Fruit fly (Drosophila melanogaster) whole organism, embryonic: Measurements from ENCODE around the gene Glyat.

Experiments
- Awh ChIP-seq: fragments of 200-800 bp; sonication (Bioruptor generic); IDR thresholded peaks from 2 replicates; pipeline ENCODE4, ENCODE4 v1.3.6; 2022; ENCODE audit warnings: missing biosample characterization, missing genetic modification characterization
- B-H2 ChIP-seq: fragments of 200-800 bp; sonication (Bioruptor generic); optimal IDR thresholded peaks from 2 replicates; lab custom pipeline; 2018; ENCODE audit warnings: missing biosample characterization, mild to moderate bottlenecking, missing genetic modification characterization
- Blimp-1 ChIP-seq: fragments of 200-800 bp; sonication (Bioruptor generic); optimal IDR thresholded peaks from 3 replicates; lab custom pipeline; 2018; ENCODE audit warnings: missing biosample characterization, missing genetic modification characterization, mild to moderate bottlenecking, moderate library complexity, missing genetic modification reagents
- BtbVII ChIP-seq: fragments of 200-800 bp; sonication (Bioruptor generic); optimal IDR thresholded peaks from 3 replicates; lab custom pipeline; 2017; ENCODE audit warnings: missing biosample characterization, mild to moderate bottlenecking, missing genetic modification characterization
- Bteb2 ChIP-seq: fragments of 200-800 bp; sonication (Bioruptor generic); optimal IDR thresholded peaks from 2 replicates; lab custom pipeline; 2016; ENCODE audit warnings: missing biosample characterization, missing genetic modification characterization
- CG10147 ChIP-seq: fragments of 200-800 bp; sonication (Bioruptor generic); optimal IDR thresholded peaks from 2 replicates; lab custom pipeline; 2019; ENCODE audit warnings: missing biosample characterization, mild to moderate bottlenecking, missing genetic modification characterization, moderate library complexity
- CG11093 ChIP-seq: fragments of 200-800 bp; sonication (Bioruptor generic); IDR thresholded peaks from 3 replicates; pipeline ENCODE4 v1.3.6; 2022; ENCODE audit warnings: missing biosample characterization, missing genetic modification characterization
- CG12391 ChIP-seq: fragments of 200-800 bp; sonication (Bioruptor generic); optimal IDR thresholded peaks from 3 replicates; lab custom pipeline; 2018; ENCODE audit warnings: missing biosample characterization, mild to moderate bottlenecking, missing genetic modification characterization, moderate library complexity
- CG13296 ChIP-seq: fragments of 200-800 bp; sonication (Bioruptor generic); optimal IDR thresholded peaks from 3 replicates; lab custom pipeline; 2018; ENCODE audit warnings: missing biosample characterization, mild to moderate bottlenecking, missing genetic modification characterization
- CG17328 ChIP-seq: fragments of 200-800 bp; sonication (Bioruptor generic); IDR thresholded peaks from 2 replicates; pipeline ENCODE4 v1.3.6; 2022; ENCODE audit warnings: missing biosample characterization, missing genetic modification characterization
- CG1832 ChIP-seq: fragments of 200-800 bp; sonication (Bioruptor generic); optimal IDR thresholded peaks from 2 replicates; lab custom pipeline; 2017; ENCODE audit warnings: missing biosample characterization, mild to moderate bottlenecking, missing genetic modification characterization, inconsistent platforms
- CG18764 ChIP-seq: fragments of 200-800 bp; sonication (Bioruptor generic); optimal IDR thresholded peaks from 3 replicates; lab custom pipeline; 2016; ENCODE audit warnings: missing biosample characterization, missing genetic modification characterization
- CG30020 ChIP-seq: fragments of 200-800 bp; optimal IDR thresholded peaks from 2 replicates; lab custom pipeline; 2019; ENCODE audit warnings: missing biosample characterization, mild to moderate bottlenecking, missing genetic modification characterization, moderate library complexity
- CG30431 ChIP-seq: fragments of 200-800 bp; sonication (Bioruptor generic); optimal IDR thresholded peaks from 2 replicates; lab custom pipeline; 2017; ENCODE audit warnings: missing biosample characterization, missing genetic modification characterization
- CG31441 ChIP-seq: fragments of 200-800 bp; sonication (Bioruptor generic); IDR thresholded peaks from 2 replicates; pipeline ENCODE4 v1.3.6; 2022; ENCODE audit warnings: missing biosample characterization, missing genetic modification characterization
- CG42726 ChIP-seq: fragments of 200-800 bp; sonication (Bioruptor generic); IDR thresholded peaks from 2 replicates; pipeline ENCODE4 v1.3.6; 2022; ENCODE audit warnings: missing biosample characterization, missing genetic modification characterization; ENCODE audit not compliant: partially characterized antibody
- CG4404 ChIP-seq: fragments of 200-800 bp; sonication (Bioruptor generic); IDR thresholded peaks from 2 replicates; pipeline ENCODE4 v1.3.6; 2022; ENCODE audit warnings: missing biosample characterization, missing genetic modification characterization
- CG4854 ChIP-seq: fragments of 200-800 bp; sonication (Bioruptor generic); optimal IDR thresholded peaks from 2 replicates; lab custom pipeline; 2016; ENCODE audit warnings: missing biosample characterization, missing genetic modification characterization, inconsistent platforms
- CG5953 ChIP-seq: fragments of 200-800 bp; sonication (Bioruptor generic); IDR thresholded peaks from 2 replicates; pipeline ENCODE4 v1.3.6; 2022; ENCODE audit warnings: missing biosample characterization, missing genetic modification characterization
- CG6254 ChIP-seq: fragments of 200-800 bp; sonication (Bioruptor generic); optimal IDR thresholded peaks from 3 replicates; lab custom pipeline; 2017; ENCODE audit warnings: mild to moderate bottlenecking, missing biosample characterization, missing genetic modification reagents, missing genetic modification characterization
- CG6272 ChIP-seq: fragments of 200-800 bp; sonication (Bioruptor generic); IDR thresholded peaks from 2 replicates; pipeline ENCODE4 v1.3.6; 2022; ENCODE audit warnings: missing biosample characterization, missing genetic modification characterization
- CG6689 ChIP-seq: fragments of 200-800 bp; sonication (Bioruptor generic); IDR thresholded peaks from 2 replicates; pipeline ENCODE4 v1.3.6; 2022; ENCODE audit warnings: missing biosample characterization, missing genetic modification characterization
- CG6791 ChIP-seq: fragments of 200-800 bp; sonication (Bioruptor generic); IDR thresholded peaks from 3 replicates; pipeline ENCODE4 v1.3.6; 2022; ENCODE audit warnings: missing biosample characterization, missing genetic modification characterization; ENCODE audit not compliant: partially characterized antibody
- CG8388 ChIP-seq: fragments of 200-800 bp; sonication (Bioruptor generic); optimal IDR thresholded peaks from 2 replicates; lab custom pipeline; 2019; ENCODE audit warnings: missing biosample characterization, mild to moderate bottlenecking, missing genetic modification characterization, moderate library complexity
- CG9727 ChIP-seq: fragments of 200-800 bp; sonication (Bioruptor generic); optimal IDR thresholded peaks from 3 replicates; lab custom pipeline; 2017; ENCODE audit warnings: missing biosample characterization, mild to moderate bottlenecking, missing genetic modification characterization
- CG9797 ChIP-seq: fragments of 200-800 bp; sonication (Bioruptor generic); optimal IDR thresholded peaks from 3 replicates; lab custom pipeline; 2018; ENCODE audit warnings: missing biosample characterization, mild to moderate bottlenecking, missing genetic modification characterization
- CTCF ChIP-seq: fragments of 200-800 bp; sonication (Bioruptor generic); optimal IDR thresholded peaks from 2 replicates; lab custom pipeline; 2017; ENCODE audit warnings: missing biosample characterization, mild to moderate bottlenecking, missing genetic modification characterization, moderate library complexity
- Chrac-16 ChIP-seq: fragments of 200-800 bp; sonication (Bioruptor generic); optimal IDR thresholded peaks from 3 replicates; lab custom pipeline; 2016; ENCODE audit warnings: missing biosample characterization, missing genetic modification characterization
- Dip2 ChIP-seq: fragments of 200-800 bp; sonication (Bioruptor generic); IDR thresholded peaks from 2 replicates; pipeline ENCODE4 v1.3.6; 2022; ENCODE audit warnings: missing biosample characterization, missing genetic modification characterization
- Gug ChIP-seq: fragments of 200-800 bp; sonication (Bioruptor generic); IDR thresholded peaks from 4 replicates; pipeline ENCODE4 v1.3.6; 2022; ENCODE audit warnings: missing biosample characterization, missing genetic modification characterization
- Hr78 ChIP-seq, 2 experiments: fragments of 200-800 bp in 1 of 2; fragments of >200 bp in 1 of 2; sonication (Bioruptor generic) in 1 of 2; optimal IDR thresholded peaks; 2 replicates each; lab custom pipeline; 2017 to 2019; ENCODE audit warnings: missing biosample characterization in 2 of 2, missing genetic modification characterization in 2 of 2, mild to moderate bottlenecking in 1 of 2, moderate library complexity in 1 of 2
- Hsf ChIP-seq: fragments of 200-800 bp; sonication (Bioruptor generic); optimal IDR thresholded peaks from 3 replicates; lab custom pipeline; 2016; ENCODE audit warnings: missing biosample characterization, missing genetic modification characterization
- MESR4 ChIP-seq: fragments of 200-800 bp; sonication (Bioruptor generic); optimal IDR thresholded peaks from 2 replicates; lab custom pipeline; 2018; ENCODE audit warnings: missing biosample characterization, mild to moderate bottlenecking, missing genetic modification characterization, moderate library complexity
- Mes4 ChIP-seq: fragments of 200-800 bp; sonication (Bioruptor generic); optimal IDR thresholded peaks from 2 replicates; lab custom pipeline; 2016; ENCODE audit warnings: missing biosample characterization, missing genetic modification characterization
- NFAT ChIP-seq: fragments of 200-800 bp; sonication (Bioruptor generic); IDR thresholded peaks from 2 replicates; pipeline ENCODE4 v1.3.6; 2022; ENCODE audit warnings: missing biosample characterization, missing genetic modification characterization
- NK7.1 ChIP-seq: fragments of 200-800 bp; sonication (Bioruptor generic); optimal IDR thresholded peaks from 3 replicates; lab custom pipeline; 2016; ENCODE audit warnings: missing biosample characterization, missing genetic modification characterization
- Ravus ChIP-seq: fragments of 200-800 bp; sonication (Bioruptor generic); IDR thresholded peaks from 2 replicates; pipeline ENCODE4 v1.3.6; 2022; ENCODE audit warnings: missing biosample characterization, missing genetic modification characterization
- Sry-δ ChIP-seq: fragments of 200-800 bp; sonication (Bioruptor generic); optimal IDR thresholded peaks from 2 replicates; lab custom pipeline; 2016; ENCODE audit warnings: missing biosample characterization, missing genetic modification characterization
- Xbp1 ChIP-seq: fragments of 200-800 bp; sonication (Bioruptor generic); optimal IDR thresholded peaks from 3 replicates; lab custom pipeline; 2016; ENCODE audit warnings: missing biosample characterization, mild to moderate bottlenecking, missing genetic modification characterization
- abd-A ChIP-seq: fragments of 200-800 bp; sonication (Bioruptor generic); optimal IDR thresholded peaks from 3 replicates; lab custom pipeline; 2019; ENCODE audit warnings: missing biosample characterization, mild to moderate bottlenecking, missing genetic modification characterization, moderate library complexity
- bigmax ChIP-seq: fragments of 200-800 bp; sonication (Bioruptor generic); optimal IDR thresholded peaks from 2 replicates; lab custom pipeline; 2018; ENCODE audit warnings: missing biosample characterization, mild to moderate bottlenecking, missing genetic modification characterization
- cas ChIP-seq: fragments of 200-800 bp; sonication (Bioruptor generic); IDR thresholded peaks from 2 replicates; pipeline ENCODE4 v1.3.6; 2022; ENCODE audit warnings: missing biosample characterization, missing genetic modification characterization
- ci ChIP-seq: fragments of 200-800 bp; sonication (Bioruptor generic); IDR thresholded peaks from 3 replicates; pipeline ENCODE4 v1.3.6; 2022; ENCODE audit warnings: missing biosample characterization, missing genetic modification characterization
- da ChIP-seq: fragments of 200-800 bp; sonication (Bioruptor generic); optimal IDR thresholded peaks from 2 replicates; lab custom pipeline; 2016; ENCODE audit warnings: missing biosample characterization, missing genetic modification characterization
- dmrt99B ChIP-seq: fragments of 200-800 bp; sonication (Bioruptor generic); optimal IDR thresholded peaks from 2 replicates; lab custom pipeline; 2018; ENCODE audit warnings: missing biosample characterization, mild to moderate bottlenecking, missing genetic modification characterization, moderate library complexity
- eve ChIP-seq, 2 experiments: fragments of >200 bp; optimal IDR thresholded peaks; 2 replicates each; lab custom pipeline; 2017; ENCODE audit warnings: missing biosample characterization in 2 of 2, missing genetic modification characterization in 2 of 2
- kah ChIP-seq: fragments of 200-800 bp; sonication (Bioruptor generic); optimal IDR thresholded peaks from 2 replicates; lab custom pipeline; 2018; ENCODE audit warnings: missing biosample characterization, mild to moderate bottlenecking, missing genetic modification characterization
- mam ChIP-seq: fragments of 200-800 bp; sonication (Bioruptor generic); optimal IDR thresholded peaks from 3 replicates; lab custom pipeline; 2016; ENCODE audit warnings: missing biosample characterization, missing genetic modification characterization
- row ChIP-seq: fragments of 200-800 bp; sonication (Bioruptor generic); IDR thresholded peaks from 3 replicates; pipeline ENCODE4 v1.3.6; 2022; ENCODE audit warnings: missing biosample characterization, missing genetic modification characterization
- shn ChIP-seq: fragments of 200-800 bp; sonication (Bioruptor generic); optimal IDR thresholded peaks from 3 replicates; lab custom pipeline; 2016; ENCODE audit warnings: missing biosample characterization, missing genetic modification characterization

Glyat gene

DNA sequence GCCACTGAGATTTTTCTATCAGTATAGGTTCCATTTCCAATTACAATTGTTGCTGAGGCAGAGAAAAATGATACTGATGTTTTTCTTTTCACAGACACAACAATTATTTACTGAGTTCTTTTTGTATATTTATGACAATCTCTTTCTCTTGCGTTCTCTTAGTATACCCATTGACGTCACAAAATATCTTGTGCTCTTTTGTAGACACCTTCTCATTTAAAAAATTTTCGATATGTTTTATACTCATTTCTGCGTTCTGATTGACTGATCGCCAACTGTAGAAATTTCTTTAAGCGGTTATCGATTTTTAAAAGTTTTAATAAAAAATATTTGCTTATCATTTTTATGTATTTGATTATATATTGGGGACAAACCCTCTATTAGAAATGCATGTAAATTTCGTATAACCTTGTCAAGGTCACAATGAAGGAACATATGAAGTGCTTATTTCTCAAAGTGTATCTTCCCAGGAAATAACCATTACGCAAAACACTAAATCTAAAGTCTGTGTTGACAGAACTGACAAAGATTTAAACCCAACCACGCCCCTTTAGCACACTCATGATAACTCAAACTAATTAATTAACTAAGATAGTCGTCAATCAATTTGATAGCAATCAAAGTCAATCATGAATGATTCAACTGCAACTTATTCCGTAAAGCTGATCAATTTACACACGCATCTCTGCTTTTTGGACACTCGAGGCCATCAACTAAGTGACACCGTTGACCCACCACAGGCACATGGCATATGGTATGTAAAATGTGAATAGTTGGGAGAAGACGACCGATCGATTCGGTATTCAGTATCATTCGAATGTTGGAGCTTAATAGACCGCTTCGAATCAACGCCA is at the start of gene Glyat, which contains the start of gene Tg (continued):
- TF ChIP-seq da (no peak), CG5953 (no peak), CG6254 (GFP tag; lab: Kevin White, UChicago) (no peak), CG13296 (GFP tag; lab: Kevin White, UChicago) (peak; percentile 34), Hr78 (GFP tag; optimal IDR thresholded peaks at IDR 0.05; lab: Kevin White, UChicago) (no peak), B-H2 (GFP tag; lab: Kevin White, UChicago) (peak; percentile 12), CG10147 (no peak), CG6272 (GFP tag; lab: Robert Waterston, UW) (no peak), Gug (no peak), mam (GFP tag; lab: Kevin White, UChicago) (no peak), CG6689 (GFP tag; lab: Robert Waterston, UW) (peak; percentile 100), Sry-δ (GFP tag; lab: Kevin White, UChicago) (peak; percentile 25), Xbp1 (GFP tag; lab: Kevin White, UChicago) (no peak), CTCF (GFP tag; lab: Kevin White, UChicago) (no peak), CG17328 (GFP tag; lab: Robert Waterston, UW) (0 out of 2 replicates have a peak, but pooled peaks have one; percentile 46), CG9797 (no peak), Hsf (no peak), kah (GFP tag; lab: Kevin White, UChicago) (no peak), CG11093 (GFP tag; lab: Robert Waterston, UW) (no peak), MESR4 (GFP tag; lab: Kevin White, UChicago) (no peak), CG18764 (GFP tag; lab: Kevin White, UChicago) (no peak), dmrt99B (tag; lab: Kevin White, UChicago) (no peak), Dip2 (GFP tag; lab: Robert Waterston, UW) (no peak), CG42726 (GFP tag; lab: Robert Waterston, UW) (peak; percentile 10; the same call in 1 of the 2 replicates), Ravus (no peak), bigmax (no peak), Bteb2 (GFP tag; lab: Kevin White, UChicago) (no peak), CG30020 (tag; lab: Kevin White, UChicago) (peak; percentile 2), shn (GFP tag; lab: Kevin White, UChicago) (no peak), CG4404 (GFP tag; lab: Robert Waterston, UW) (no peak), CG8388 (GFP tag; lab: Kevin White, UChicago) (no peak), row (GFP tag; lab: Robert Waterston, UW) (peak; percentile 60), Mes4 (no peak), NFAT (peak; percentile 61), Blimp-1 (peak; percentile 1), CG31441 (GFP tag; lab: Robert Waterston, UW) (no peak), abd-A (no peak), Awh (no peak), CG6791 (GFP tag; lab: Robert Waterston, UW) (peak; percentile 69), CG9727 (GFP tag; lab: Kevin White, UChicago) (no peak), CG4854 (GFP tag; lab: Kevin White, UChicago) (no peak), CG12391 (tag; lab: Kevin White, UChicago) (peak; percentile 40), BtbVII (GFP tag; lab: Kevin White, UChicago) (peak; percentile 33), CG1832 (GFP tag; lab: Kevin White, UChicago) (no peak), cas (GFP tag; lab: Robert Waterston, UW) (no peak; the same call in 1 of the 2 replicates), Chrac-16 (GFP tag; lab: Kevin White, UChicago) (no peak), CG30431 (GFP tag; lab: Kevin White, UChicago) (no peak), ci (GFP tag; lab: Robert Waterston, UW) (peak; percentile 50; the same call in 2 of the 3 replicates), eve (GFP tag; optimal IDR thresholded peaks at IDR 0.05; lab: Kevin White, UChicago) (peak in 1 of 2 experiments; percentile 18), NK7.1 (GFP tag; lab: Kevin White, UChicago) (no peak)
